Fruit fly (Drosophila melanogaster) whole organism, embryonic: ENCODE measurements around the gene CG7557.

Experiments used
- ATbp ChIP-seq: fragments of 200-800 bp; sonication (Bioruptor generic); optimal IDR thresholded peaks from 2 replicates; lab custom pipeline; 2017; ENCODE audit warnings: missing biosample characterization, mild to moderate bottlenecking, missing genetic modification characterization, missing genetic modification reagents
- Asciz ChIP-seq: fragments of 200-800 bp; sonication (Bioruptor generic); optimal IDR thresholded peaks from 2 replicates; lab custom pipeline; 2017; ENCODE audit warnings: missing biosample characterization, mild to moderate bottlenecking, missing genetic modification characterization, missing genetic modification reagents
- Blimp-1 ChIP-seq: fragments of 200-800 bp; sonication (Bioruptor generic); optimal IDR thresholded peaks from 3 replicates; lab custom pipeline; 2018; ENCODE audit warnings: missing biosample characterization, missing genetic modification characterization, mild to moderate bottlenecking, moderate library complexity, missing genetic modification reagents
- Bteb2 ChIP-seq: fragments of 200-800 bp; sonication (Bioruptor generic); optimal IDR thresholded peaks from 2 replicates; lab custom pipeline; 2016; ENCODE audit warnings: missing biosample characterization, missing genetic modification characterization
- CG10209 ChIP-seq: fragments of 200-800 bp; sonication (Bioruptor generic); optimal IDR thresholded peaks from 3 replicates; lab custom pipeline; 2017; ENCODE audit warnings: missing biosample characterization, mild to moderate bottlenecking, missing genetic modification characterization, missing genetic modification reagents
- CG10267 ChIP-seq: fragments of 200-800 bp; sonication (Bioruptor generic); optimal IDR thresholded peaks from 2 replicates; lab custom pipeline; 2018; ENCODE audit warnings: missing biosample characterization, mild to moderate bottlenecking, missing genetic modification characterization, moderate library complexity
- CG10654 ChIP-seq: fragments of 200-800 bp; sonication (Bioruptor generic); optimal IDR thresholded peaks from 2 replicates; lab custom pipeline; 2016; ENCODE audit warnings: missing biosample characterization, missing genetic modification characterization
- CG11247 ChIP-seq: fragments of 200-800 bp; sonication (Bioruptor generic); IDR thresholded peaks from 2 replicates; pipeline ENCODE4 v1.3.6; 2022; ENCODE audit warnings: missing biosample characterization, missing genetic modification characterization
- CG13123 ChIP-seq: fragments of 200-800 bp; sonication (Bioruptor generic); optimal IDR thresholded peaks from 2 replicates; lab custom pipeline; 2016; ENCODE audit warnings: missing biosample characterization, missing genetic modification characterization
- CG13287 ChIP-seq: fragments of 200-800 bp; sonication (Bioruptor generic); IDR thresholded peaks from 2 replicates; pipeline ENCODE4 v1.3.6; 2022; ENCODE audit warnings: missing biosample characterization, missing genetic modification characterization; ENCODE audit not compliant: partially characterized antibody
- CG15011 ChIP-seq: fragments of 200-800 bp; sonication (Bioruptor generic); optimal IDR thresholded peaks from 3 replicates; lab custom pipeline; 2018; ENCODE audit warnings: missing biosample characterization, mild to moderate bottlenecking, missing genetic modification characterization
- CG15601 ChIP-seq: fragments of 200-800 bp; sonication (Bioruptor generic); optimal IDR thresholded peaks from 3 replicates; lab custom pipeline; 2019; ENCODE audit warnings: missing biosample characterization, mild to moderate bottlenecking, missing genetic modification characterization, moderate library complexity
- CG17186 ChIP-seq: fragments of 200-800 bp; sonication (Bioruptor generic); optimal IDR thresholded peaks from 3 replicates; lab custom pipeline; 2017; ENCODE audit warnings: missing biosample characterization, missing genetic modification reagents, missing genetic modification characterization
- CG2116 ChIP-seq: fragments of 200-800 bp; sonication (Bioruptor generic); optimal IDR thresholded peaks from 3 replicates; lab custom pipeline; 2018; ENCODE audit warnings: missing biosample characterization, mild to moderate bottlenecking, missing genetic modification characterization
- CG30431 ChIP-seq: fragments of 200-800 bp; sonication (Bioruptor generic); optimal IDR thresholded peaks from 2 replicates; lab custom pipeline; 2017; ENCODE audit warnings: missing biosample characterization, missing genetic modification characterization
- CG31365 ChIP-seq: fragments of 200-800 bp; sonication (Bioruptor generic); optimal IDR thresholded peaks from 2 replicates; lab custom pipeline; 2018; ENCODE audit warnings: missing biosample characterization, mild to moderate bottlenecking, missing genetic modification characterization
- CG3407 ChIP-seq: fragments of 200-800 bp; sonication (Bioruptor generic); optimal IDR thresholded peaks from 2 replicates; lab custom pipeline; 2018; ENCODE audit warnings: missing biosample characterization, mild to moderate bottlenecking, missing genetic modification characterization
- CG4820 ChIP-seq: fragments of 200-800 bp; sonication (Bioruptor generic); optimal IDR thresholded peaks from 3 replicates; lab custom pipeline; 2016; ENCODE audit warnings: missing biosample characterization, missing genetic modification characterization
- CG4854 ChIP-seq: fragments of 200-800 bp; sonication (Bioruptor generic); optimal IDR thresholded peaks from 2 replicates; lab custom pipeline; 2016; ENCODE audit warnings: missing biosample characterization, missing genetic modification characterization, inconsistent platforms
- CG5180 ChIP-seq: fragments of 200-800 bp; sonication (Bioruptor generic); optimal IDR thresholded peaks from 3 replicates; lab custom pipeline; 2017; ENCODE audit warnings: missing biosample characterization, missing genetic modification characterization, mild to moderate bottlenecking, moderate library complexity, missing genetic modification reagents
- CG6683 ChIP-seq: fragments of 200-800 bp; sonication (Bioruptor generic); optimal IDR thresholded peaks from 2 replicates; lab custom pipeline; 2017; ENCODE audit warnings: missing biosample characterization, mild to moderate bottlenecking, missing genetic modification characterization, missing genetic modification reagents
- CG7839 ChIP-seq: fragments of 200-800 bp; sonication (Bioruptor generic); optimal IDR thresholded peaks from 3 replicates; lab custom pipeline; 2018; ENCODE audit warnings: missing biosample characterization, mild to moderate bottlenecking, missing genetic modification characterization, moderate library complexity
- CG8478 ChIP-seq: fragments of >200 bp; optimal IDR thresholded peaks from 2 replicates; lab custom pipeline; 2018
- Dad ChIP-seq: fragments of 200-800 bp; sonication (Bioruptor generic); optimal IDR thresholded peaks from 3 replicates; lab custom pipeline; 2016; ENCODE audit warnings: missing biosample characterization, missing genetic modification characterization
- Dip2 ChIP-seq: fragments of 200-800 bp; sonication (Bioruptor generic); IDR thresholded peaks from 2 replicates; pipeline ENCODE4 v1.3.6; 2022; ENCODE audit warnings: missing biosample characterization, missing genetic modification characterization
- Doc2 ChIP-seq: fragments of 200-800 bp; sonication (Bioruptor generic); IDR thresholded peaks from 2 replicates; pipeline ENCODE4 v1.3.6; 2022; ENCODE audit warnings: missing biosample characterization, missing genetic modification characterization
- Gug ChIP-seq: fragments of 200-800 bp; sonication (Bioruptor generic); IDR thresholded peaks from 4 replicates; pipeline ENCODE4 v1.3.6; 2022; ENCODE audit warnings: missing biosample characterization, missing genetic modification characterization
- Hand ChIP-seq: fragments of 200-800 bp; sonication (Bioruptor generic); optimal IDR thresholded peaks from 2 replicates; lab custom pipeline; 2017; ENCODE audit warnings: mild to moderate bottlenecking, missing biosample characterization, missing genetic modification reagents, missing genetic modification characterization
- Hmr ChIP-seq: fragments of 200-800 bp; sonication (Bioruptor generic); optimal IDR thresholded peaks from 3 replicates; lab custom pipeline; 2017; ENCODE audit warnings: mild to moderate bottlenecking, missing biosample characterization, missing genetic modification reagents, missing genetic modification characterization
- Myb ChIP-seq: fragments of 200-800 bp; sonication (Bioruptor generic); optimal IDR thresholded peaks from 2 replicates; lab custom pipeline; 2016; ENCODE audit warnings: missing biosample characterization, missing genetic modification characterization
- Nf-YB ChIP-seq: fragments of 200-800 bp; sonication (Bioruptor generic); optimal IDR thresholded peaks from 3 replicates; lab custom pipeline; 2019; ENCODE audit warnings: missing biosample characterization, mild to moderate bottlenecking, missing genetic modification characterization, moderate library complexity
- Nf-YC ChIP-seq: fragments of 200-800 bp; optimal IDR thresholded peaks from 3 replicates; lab custom pipeline; 2019; ENCODE audit warnings: missing biosample characterization, mild to moderate bottlenecking, missing genetic modification characterization, moderate library complexity
- Ravus ChIP-seq: fragments of 200-800 bp; sonication (Bioruptor generic); IDR thresholded peaks from 2 replicates; pipeline ENCODE4 v1.3.6; 2022; ENCODE audit warnings: missing biosample characterization, missing genetic modification characterization
- Usf ChIP-seq: fragments of 200-800 bp; sonication (Bioruptor generic); optimal IDR thresholded peaks from 2 replicates; lab custom pipeline; 2017; ENCODE audit warnings: missing genotype, missing biosample characterization, missing genetic modification characterization
- Vsx1 ChIP-seq: fragments of 200-800 bp; sonication (Bioruptor generic); optimal IDR thresholded peaks from 2 replicates; lab custom pipeline; 2017; ENCODE audit warnings: missing biosample characterization, mild to moderate bottlenecking, missing genetic modification characterization, missing genetic modification reagents
- Xrp1 ChIP-seq: fragments of 200-800 bp; sonication (Bioruptor generic); IDR thresholded peaks from 2 replicates; pipeline ENCODE4 v1.3.6; 2022; ENCODE audit warnings: missing biosample characterization, missing genetic modification characterization
- chif ChIP-seq, 2 experiments: fragments of 200-800 bp; sonication (Bioruptor generic); optimal IDR thresholded peaks; 3 replicates each; lab custom pipeline; 2016; ENCODE audit warnings: missing biosample characterization in 2 of 2, missing genetic modification characterization in 2 of 2
- da ChIP-seq: fragments of 200-800 bp; sonication (Bioruptor generic); optimal IDR thresholded peaks from 2 replicates; lab custom pipeline; 2016; ENCODE audit warnings: missing biosample characterization, missing genetic modification characterization
- gcm ChIP-seq: fragments of 200-800 bp; sonication (Bioruptor generic); optimal IDR thresholded peaks from 2 replicates; lab custom pipeline; 2019; ENCODE audit warnings: missing biosample characterization, mild to moderate bottlenecking, missing genetic modification characterization, moderate library complexity
- gfzf ChIP-seq: fragments of 200-800 bp; sonication (Bioruptor generic); optimal IDR thresholded peaks from 2 replicates; lab custom pipeline; 2016; ENCODE audit warnings: missing biosample characterization, mild to moderate bottlenecking, missing genetic modification characterization, moderate library complexity
- ham ChIP-seq: fragments of 200-800 bp; sonication (Bioruptor generic); IDR thresholded peaks from 2 replicates; pipeline ENCODE4 v1.3.6; 2022; ENCODE audit warnings: missing biosample characterization, missing genetic modification characterization
- knrl ChIP-seq: fragments of 200-800 bp; sonication (Bioruptor generic); IDR thresholded peaks from 3 replicates; pipeline ENCODE4 v1.3.6; 2022; ENCODE audit warnings: missing biosample characterization, missing genetic modification characterization; ENCODE audit not compliant: partially characterized antibody
- luna ChIP-seq: fragments of 200-800 bp; sonication (Bioruptor generic); optimal IDR thresholded peaks from 2 replicates; lab custom pipeline; 2016; ENCODE audit warnings: missing biosample characterization, missing genetic modification characterization
- nerfin-2 ChIP-seq: fragments of 200-800 bp; sonication (Bioruptor generic); IDR thresholded peaks from 2 replicates; pipeline ENCODE4 v1.3.6; 2022; ENCODE audit warnings: missing biosample characterization, missing genetic modification characterization; ENCODE audit not compliant: partially characterized antibody
- nmo ChIP-seq: fragments of 200-800 bp; sonication (Bioruptor generic); optimal IDR thresholded peaks from 2 replicates; lab custom pipeline; 2018; ENCODE audit warnings: missing biosample characterization, mild to moderate bottlenecking, missing genetic modification characterization, moderate library complexity
- seq ChIP-seq: fragments of 200-800 bp; sonication (Bioruptor generic); IDR thresholded peaks from 2 replicates; pipeline ENCODE4 v1.3.6; 2022; ENCODE audit warnings: missing biosample characterization, missing genetic modification characterization
- sqz ChIP-seq: fragments of 200-800 bp; sonication (Bioruptor generic); optimal IDR thresholded peaks from 3 replicates; lab custom pipeline; 2018; ENCODE audit warnings: missing biosample characterization, mild to moderate bottlenecking, missing genetic modification characterization
- unpg ChIP-seq: fragments of 200-800 bp; sonication (Bioruptor generic); optimal IDR thresholded peaks from 3 replicates; lab custom pipeline; 2018; ENCODE audit warnings: missing biosample characterization, mild to moderate bottlenecking, missing genetic modification characterization, moderate library complexity
- usp ChIP-seq: fragments of >200 bp; optimal IDR thresholded peaks from 2 replicates; lab custom pipeline; 2017; ENCODE audit warnings: missing biosample characterization, missing genetic modification characterization
- z ChIP-seq: fragments of 200-800 bp; sonication (Bioruptor generic); IDR thresholded peaks from 3 replicates; pipeline ENCODE4 v1.3.6; 2022; ENCODE audit warnings: missing biosample characterization, missing genetic modification characterization
- zf30C ChIP-seq: fragments of 200-800 bp; sonication (Bioruptor generic); optimal IDR thresholded peaks from 3 replicates; lab custom pipeline; 2018; ENCODE audit warnings: missing biosample characterization, mild to moderate bottlenecking, missing genetic modification characterization

Gene CG7557

DNA sequence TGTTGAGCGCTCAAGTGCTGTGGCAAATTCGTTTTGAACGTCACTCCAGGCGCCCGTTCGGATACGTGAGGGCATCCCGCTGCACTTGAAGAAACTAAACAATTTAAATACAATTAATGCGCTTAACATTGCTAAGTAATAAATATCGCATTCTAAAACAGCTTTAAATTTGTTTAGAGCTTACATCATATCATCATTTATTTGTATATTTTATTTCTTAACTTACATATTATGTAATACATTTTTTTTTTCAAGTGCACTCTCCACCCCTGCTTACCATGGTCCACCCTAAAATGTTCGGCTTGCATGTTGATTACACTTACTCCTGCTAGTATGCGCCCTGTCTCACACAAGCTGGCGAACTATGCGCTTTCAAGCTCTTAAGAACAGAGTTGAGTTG is 29.6 kb upstream of the CG7557 start (continued):
- TF ChIP-seq Nf-YC (tag; lab: Kevin White, UChicago) (no peak), Blimp-1 (peak; percentile 81), Dip2 (GFP tag; lab: Robert Waterston, UW) (no peak), Hmr (GFP tag; lab: Kevin White, UChicago) (peak; percentile 36), luna (GFP tag; lab: Kevin White, UChicago) (no peak), Myb (GFP tag; lab: Kevin White, UChicago) (no peak), CG31365 (tag; lab: Kevin White, UChicago) (no peak), CG4820 (GFP tag; lab: Kevin White, UChicago) (peak; percentile 85), Xrp1 (GFP tag; lab: Robert Waterston, UW) (peak; percentile 94), Doc2 (GFP tag; lab: Robert Waterston, UW) (no peak), CG15011 (GFP tag; lab: Kevin White, UChicago) (peak; percentile 1), CG3407 (GFP tag; lab: Kevin White, UChicago) (peak; percentile 67), sqz (GFP tag; lab: Kevin White, UChicago) (no peak), CG10209 (GFP tag; lab: Kevin White, UChicago) (peak; percentile 67), seq (GFP tag; lab: Robert Waterston, UW) (peak; percentile 67), CG13123 (peak; percentile 13), usp (GFP tag; lab: Kevin White, UChicago) (no peak), CG10654 (peak; percentile 57), Usf (GFP tag; lab: Kevin White, UChicago) (peak; percentile 50), CG7839 (tag; lab: Kevin White, UChicago) (peak; percentile 44), da (GFP tag; lab: Kevin White, UChicago) (no peak), gfzf (GFP tag; lab: Kevin White, UChicago) (no peak), Gug (GFP tag; lab: Robert Waterston, UW) (peak; percentile 45; the same call in 2 of the 4 replicates), gcm (GFP tag; lab: Kevin White, UChicago) (peak; percentile 83), CG2116 (GFP tag; lab: Kevin White, UChicago) (peak; percentile 25), nerfin-2 (GFP tag; lab: Robert Waterston, UW) (no peak), CG10267 (peak; percentile 82), CG4854 (GFP tag; lab: Kevin White, UChicago) (peak; percentile 44), Vsx1 (GFP tag; lab: Kevin White, UChicago) (peak; percentile 61), CG11247 (GFP tag; lab: Robert Waterston, UW) (peak; percentile 7; the same call in 1 of the 2 replicates), zf30C (GFP tag; lab: Kevin White, UChicago) (peak; percentile 79), Dad (GFP tag; lab: Kevin White, UChicago) (no peak), z (GFP tag; lab: Robert Waterston, UW) (peak; percentile 68; the same call in 1 of the 3 replicates), CG8478 (lab: Kevin White, UChicago) (no peak), Bteb2 (GFP tag; lab: Kevin White, UChicago) (peak; percentile 21), CG13287 (GFP tag; lab: Robert Waterston, UW) (no peak), unpg (GFP tag; lab: Kevin White, UChicago) (peak; percentile 83), ham (no peak), Nf-YB (GFP tag; lab: Kevin White, UChicago) (peak; percentile 46), Ravus (GFP tag; lab: Robert Waterston, UW) (no peak), Hand (no peak), chif (GFP tag; optimal IDR thresholded peaks at IDR 0.05; lab: Kevin White, UChicago) (peak; percentile 55 to 68), CG6683 (GFP tag; lab: Kevin White, UChicago) (peak; percentile 43), CG5180 (peak; percentile 29), CG17186 (GFP tag; lab: Kevin White, UChicago) (no peak), ATbp (GFP tag; lab: Kevin White, UChicago) (peak; percentile 71), nmo (no peak), Asciz (GFP tag; lab: Kevin White, UChicago) (peak; percentile 72), CG15601 (tag; lab: Kevin White, UChicago) (peak; percentile 70), CG30431 (GFP tag; lab: Kevin White, UChicago) (peak; percentile 58), knrl (GFP tag; lab: Robert Waterston, UW) (no peak)
